Fruit fly (Drosophila melanogaster) whole organism, embryonic: ENCODE results near the gene fred.

Experiments used
- Antp ChIP-seq: fragments of 200-800 bp; sonication (Bioruptor generic); optimal IDR thresholded peaks from 3 replicates; lab custom pipeline; 2016; ENCODE audit warnings: missing biosample characterization, missing genetic modification characterization
- C15 ChIP-seq: fragments of 200-800 bp; sonication (Bioruptor generic); IDR thresholded peaks from 3 replicates; pipeline ENCODE4 v1.3.6; 2022; ENCODE audit warnings: missing biosample characterization, missing genetic modification characterization
- CG10654 ChIP-seq: fragments of 200-800 bp; sonication (Bioruptor generic); optimal IDR thresholded peaks from 2 replicates; lab custom pipeline; 2016; ENCODE audit warnings: missing biosample characterization, missing genetic modification characterization
- CG10959 ChIP-seq: fragments of 200-800 bp; sonication (Bioruptor generic); IDR thresholded peaks from 2 replicates; pipeline ENCODE4 v1.3.6; 2022; ENCODE audit warnings: missing biosample characterization, missing genetic modification characterization
- CG14441 ChIP-seq: fragments of 200-800 bp; sonication (Bioruptor generic); IDR thresholded peaks from 2 replicates; pipeline ENCODE4 v1.3.6; 2022; ENCODE audit warnings: missing biosample characterization, missing genetic modification characterization
- CG17328 ChIP-seq: fragments of 200-800 bp; sonication (Bioruptor generic); IDR thresholded peaks from 2 replicates; pipeline ENCODE4 v1.3.6; 2022; ENCODE audit warnings: missing biosample characterization, missing genetic modification characterization
- CG17361 ChIP-seq: fragments of 200-800 bp; sonication (Bioruptor generic); IDR thresholded peaks from 3 replicates; pipeline ENCODE4 v1.3.6; 2022; ENCODE audit warnings: missing biosample characterization, missing genetic modification characterization
- CG2678 ChIP-seq: fragments of 200-800 bp; sonication (Bioruptor generic); optimal IDR thresholded peaks from 3 replicates; lab custom pipeline; 2019; ENCODE audit warnings: missing biosample characterization, mild to moderate bottlenecking, missing genetic modification characterization, moderate library complexity
- CG34376 ChIP-seq: fragments of 200-800 bp; sonication (Bioruptor generic); optimal IDR thresholded peaks from 2 replicates; lab custom pipeline; 2018; ENCODE audit warnings: missing biosample characterization, mild to moderate bottlenecking, missing genetic modification characterization
- CG34422 ChIP-seq: fragments of 200-800 bp; sonication (Bioruptor generic); IDR thresholded peaks from 3 replicates; pipeline ENCODE4 v1.3.6; 2022; ENCODE audit warnings: missing biosample characterization, missing genetic modification characterization
- CG4360 ChIP-seq: fragments of 200-800 bp; sonication (Bioruptor generic); IDR thresholded peaks from 2 replicates; pipeline ENCODE4 v1.3.6; 2022; ENCODE audit warnings: missing biosample characterization, missing genetic modification characterization
- CG5953 ChIP-seq: fragments of 200-800 bp; sonication (Bioruptor generic); IDR thresholded peaks from 2 replicates; pipeline ENCODE4 v1.3.6; 2022; ENCODE audit warnings: missing biosample characterization, missing genetic modification characterization
- CG7372 ChIP-seq: fragments of 200-800 bp; sonication (Bioruptor generic); IDR thresholded peaks from 2 replicates; pipeline ENCODE4 v1.3.6; 2022; ENCODE audit warnings: missing biosample characterization, missing genetic modification characterization
- Camta ChIP-seq: fragments of 200-800 bp; sonication (Bioruptor generic); optimal IDR thresholded peaks from 2 replicates; lab custom pipeline; 2016; ENCODE audit warnings: missing biosample characterization, missing genetic modification characterization
- Ets65A ChIP-seq: fragments of 200-800 bp; sonication (Bioruptor generic); peaks from one replicate; lab custom pipeline; 2016; ENCODE audit warnings: missing biosample characterization, missing genetic modification characterization
- Ets97D ChIP-seq: fragments of 200-800 bp; sonication (Bioruptor generic); optimal IDR thresholded peaks from 3 replicates; lab custom pipeline; 2016; ENCODE audit warnings: missing biosample characterization, missing genetic modification characterization
- Fer2 ChIP-seq: fragments of 200-800 bp; sonication (Bioruptor generic); optimal IDR thresholded peaks from 2 replicates; lab custom pipeline; 2018; ENCODE audit warnings: missing biosample characterization, mild to moderate bottlenecking, missing genetic modification characterization, moderate library complexity
- Hey ChIP-seq: fragments of 200-800 bp; sonication (Bioruptor generic); optimal IDR thresholded peaks from 3 replicates; lab custom pipeline; 2018; ENCODE audit warnings: missing biosample characterization, mild to moderate bottlenecking, missing genetic modification characterization
- Myb ChIP-seq: fragments of 200-800 bp; sonication (Bioruptor generic); optimal IDR thresholded peaks from 2 replicates; lab custom pipeline; 2016; ENCODE audit warnings: missing biosample characterization, missing genetic modification characterization
- Nf-YB ChIP-seq: fragments of 200-800 bp; sonication (Bioruptor generic); optimal IDR thresholded peaks from 3 replicates; lab custom pipeline; 2019; ENCODE audit warnings: missing biosample characterization, mild to moderate bottlenecking, missing genetic modification characterization, moderate library complexity
- NfI ChIP-seq: fragments of 200-800 bp; sonication (Bioruptor generic); optimal IDR thresholded peaks from 3 replicates; lab custom pipeline; 2018; ENCODE audit warnings: missing biosample characterization, mild to moderate bottlenecking, missing genetic modification characterization, moderate library complexity
- Opbp ChIP-seq: fragments of 200-800 bp; sonication (Bioruptor generic); IDR thresholded peaks from 3 replicates; pipeline ENCODE4 v1.3.6; 2022; ENCODE audit warnings: missing biosample characterization, missing genetic modification characterization; ENCODE audit not compliant: partially characterized antibody
- PHDP ChIP-seq: fragments of 200-800 bp; sonication (Bioruptor generic); optimal IDR thresholded peaks from 3 replicates; lab custom pipeline; 2018; ENCODE audit warnings: missing biosample characterization, mild to moderate bottlenecking, missing genetic modification characterization, moderate library complexity
- Sin3A ChIP-seq: fragments of >200 bp; optimal IDR thresholded peaks from 2 replicates; lab custom pipeline; 2018
- Ssrp ChIP-seq: fragments of 200-800 bp; sonication (Bioruptor generic); optimal IDR thresholded peaks from 2 replicates; lab custom pipeline; 2018; ENCODE audit warnings: missing biosample characterization, mild to moderate bottlenecking, missing genetic modification characterization, moderate library complexity
- Usf ChIP-seq: fragments of 200-800 bp; sonication (Bioruptor generic); optimal IDR thresholded peaks from 2 replicates; lab custom pipeline; 2017; ENCODE audit warnings: missing genotype, missing biosample characterization, missing genetic modification characterization
- ac ChIP-seq: fragments of 200-800 bp; sonication (Bioruptor generic); optimal IDR thresholded peaks from 3 replicates; lab custom pipeline; 2017; ENCODE audit warnings: missing biosample characterization, mild to moderate bottlenecking, missing genetic modification characterization
- ash1 ChIP-seq: fragments of 200-800 bp; sonication (Bioruptor generic); optimal IDR thresholded peaks from 2 replicates; lab custom pipeline; 2018; ENCODE audit warnings: missing biosample characterization, mild to moderate bottlenecking, missing genetic modification characterization
- btn ChIP-seq: fragments of 200-800 bp; sonication (Bioruptor generic); optimal IDR thresholded peaks from 2 replicates; lab custom pipeline; 2016; ENCODE audit warnings: missing biosample characterization, missing genetic modification characterization
- cad ChIP-seq: fragments of >200 bp; optimal IDR thresholded peaks from 2 replicates; lab custom pipeline; 2017; ENCODE audit warnings: missing biosample characterization, missing genetic modification characterization
- chm ChIP-seq: fragments of 200-800 bp; sonication (Bioruptor generic); IDR thresholded peaks from 2 replicates; pipeline ENCODE4 v1.3.6; 2022; ENCODE audit warnings: missing biosample characterization, missing genetic modification characterization
- croc ChIP-seq: fragments of 200-800 bp; sonication (Bioruptor generic); conservative IDR thresholded peaks from 3 replicates; pipeline ENCODE4 v1.3.6; 2022; ENCODE audit warnings: missing biosample characterization, missing genetic modification characterization
- crol ChIP-seq: fragments of 200-800 bp; sonication (Bioruptor generic); IDR thresholded peaks from 2 replicates; pipeline ENCODE4 v1.3.6; 2022; ENCODE audit warnings: missing biosample characterization, missing genetic modification characterization
- crp ChIP-seq, 2 experiments: fragments of 200-800 bp; sonication (Bioruptor generic); optimal IDR thresholded peaks; 2 replicates in 1 of 2; 3 replicates in 1 of 2; lab custom pipeline; 2017; ENCODE audit warnings: missing biosample characterization in 2 of 2, missing genetic modification characterization in 2 of 2, mild to moderate bottlenecking in 1 of 2, moderate library complexity in 1 of 2
- dan ChIP-seq: fragments of 200-800 bp; sonication (Bioruptor generic); IDR thresholded peaks from 2 replicates; pipeline ENCODE4 v1.3.6; 2022; ENCODE audit warnings: missing biosample characterization, missing genetic modification characterization
- ewg ChIP-seq: fragments of 200-800 bp; sonication (Bioruptor generic); optimal IDR thresholded peaks from 3 replicates; lab custom pipeline; 2017; ENCODE audit warnings: mild to moderate bottlenecking, missing biosample characterization, missing genetic modification reagents, missing genetic modification characterization
- exex ChIP-seq: fragments of 200-800 bp; sonication (Bioruptor generic); optimal IDR thresholded peaks from 4 replicates; lab custom pipeline; 2018; ENCODE audit warnings: missing biosample characterization, mild to moderate bottlenecking, missing genetic modification characterization, moderate library complexity
- fd96Cb ChIP-seq: fragments of 200-800 bp; sonication (Bioruptor generic); optimal IDR thresholded peaks from 2 replicates; lab custom pipeline; 2018; ENCODE audit warnings: missing biosample characterization, mild to moderate bottlenecking, missing genetic modification characterization, moderate library complexity
- ftz-f1 ChIP-seq: fragments of 200-800 bp; sonication (Bioruptor generic); optimal IDR thresholded peaks from 2 replicates; lab custom pipeline; 2016; ENCODE audit warnings: missing biosample characterization, missing genetic modification characterization
- gce ChIP-seq: fragments of 200-800 bp; sonication (Bioruptor generic); IDR thresholded peaks from 3 replicates; pipeline ENCODE4 v1.3.6; 2022; ENCODE audit warnings: missing biosample characterization, missing genetic modification characterization
- her ChIP-seq: fragments of 200-800 bp; sonication (Bioruptor generic); optimal IDR thresholded peaks from 2 replicates; lab custom pipeline; 2016; ENCODE audit warnings: missing biosample characterization, missing genetic modification characterization
- mam ChIP-seq: fragments of 200-800 bp; sonication (Bioruptor generic); optimal IDR thresholded peaks from 3 replicates; lab custom pipeline; 2016; ENCODE audit warnings: missing biosample characterization, missing genetic modification characterization
- run ChIP-seq: fragments of 200-800 bp; sonication (Bioruptor generic); optimal IDR thresholded peaks from 3 replicates; lab custom pipeline; 2018; ENCODE audit warnings: missing biosample characterization, mild to moderate bottlenecking, missing genetic modification characterization
- sc ChIP-seq, 3 experiments: fragments of >200 bp in 2 of 3; fragments of 200-800 bp in 1 of 3; sonication (Bioruptor generic) in 1 of 3; optimal IDR thresholded peaks; 2 replicates in 2 of 3; 3 replicates in 1 of 3; lab custom pipeline; 2017; ENCODE audit warnings: mild to moderate bottlenecking in 1 of 3, missing biosample characterization in 1 of 3, missing genetic modification characterization in 1 of 3, missing genetic modification reagents in 1 of 3
- sens ChIP-seq: fragments of 200-800 bp; sonication (Bioruptor generic); peaks from one replicate; lab custom pipeline; 2016; ENCODE audit warnings: missing biosample characterization, missing genetic modification characterization
- shn ChIP-seq: fragments of 200-800 bp; sonication (Bioruptor generic); optimal IDR thresholded peaks from 3 replicates; lab custom pipeline; 2016; ENCODE audit warnings: missing biosample characterization, missing genetic modification characterization
- sob ChIP-seq: fragments of 200-800 bp; sonication (Bioruptor generic); IDR thresholded peaks from 2 replicates; pipeline ENCODE4 v1.3.6; 2022; ENCODE audit warnings: missing biosample characterization, missing genetic modification characterization
- sug ChIP-seq: fragments of 200-800 bp; optimal IDR thresholded peaks from 2 replicates; lab custom pipeline; 2019; ENCODE audit warnings: missing biosample characterization, mild to moderate bottlenecking, missing genetic modification characterization, moderate library complexity
- trem ChIP-seq: fragments of 200-800 bp; optimal IDR thresholded peaks from 3 replicates; lab custom pipeline; 2019; ENCODE audit warnings: missing biosample characterization, mild to moderate bottlenecking, missing genetic modification characterization, moderate library complexity
- vfl ChIP-seq: fragments of 200-800 bp; sonication (Bioruptor generic); optimal IDR thresholded peaks from 2 replicates; lab custom pipeline; 2016; ENCODE audit warnings: missing biosample characterization, missing genetic modification characterization
- vnd ChIP-seq: fragments of 200-800 bp; sonication (Bioruptor generic); IDR thresholded peaks from 3 replicates; pipeline ENCODE4 v1.3.6; 2022; ENCODE audit warnings: missing biosample characterization, missing genetic modification characterization; ENCODE audit not compliant: partially characterized antibody
- zfh2 ChIP-seq: fragments of 200-800 bp; sonication (Bioruptor generic); optimal IDR thresholded peaks from 2 replicates; lab custom pipeline; 2016; ENCODE audit warnings: missing biosample characterization, missing genetic modification characterization

Gene fred

DNA sequence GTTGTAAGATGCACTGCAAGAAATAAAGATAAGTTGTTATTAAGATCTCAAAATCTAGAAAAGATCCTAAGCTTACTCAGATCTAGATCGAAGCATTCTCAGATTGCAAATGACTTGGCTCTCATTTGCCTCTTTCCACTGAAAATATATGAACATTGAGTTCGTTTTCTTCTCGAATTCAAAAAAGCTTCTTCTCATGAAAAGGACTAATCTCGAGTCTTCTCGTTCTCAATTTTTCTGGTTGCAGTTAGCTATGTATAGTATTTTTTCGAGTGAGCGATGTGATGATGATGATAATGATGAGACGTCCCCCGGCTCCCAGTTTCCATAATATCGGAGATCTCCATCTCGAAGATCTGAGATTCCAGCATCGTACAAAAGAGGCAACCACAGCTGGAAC lies 135.1 kb downstream of the fred start (continued):
- TF ChIP-seq CG17328 (peak; percentile 52), Ets97D (GFP tag; lab: Kevin White, UChicago) (no peak), btn (no peak), exex (no peak), CG5953 (GFP tag; lab: Robert Waterston, UW) (0 out of 2 replicates have a peak, but pooled peaks have one; percentile 38), ewg (GFP tag; lab: Kevin White, UChicago) (peak; percentile 8), CG10959 (GFP tag; lab: Robert Waterston, UW) (no peak), CG17361 (peak; percentile 72), Camta (peak; percentile 27), ftz-f1 (GFP tag; lab: Kevin White, UChicago) (no peak), CG7372 (GFP tag; lab: Robert Waterston, UW) (no peak), trem (tag; lab: Kevin White, UChicago) (peak; percentile 17), CG34422 (GFP tag; lab: Robert Waterston, UW) (no peak), Antp (GFP tag; lab: Kevin White, UChicago) (peak; percentile 21), Opbp (no peak), CG10654 (GFP tag; lab: Kevin White, UChicago) (no peak), CG4360 (GFP tag; lab: Robert Waterston, UW) (0 out of 2 replicates have a peak, but pooled peaks have one; percentile 10), Fer2 (tag; lab: Kevin White, UChicago) (no peak), Myb (GFP tag; lab: Kevin White, UChicago) (no peak), sug (tag; lab: Kevin White, UChicago) (no peak), CG34376 (GFP tag; lab: Kevin White, UChicago) (no peak), mam (GFP tag; lab: Kevin White, UChicago) (no peak), sens (GFP tag; lab: Kevin White, UChicago) (peak; percentile 64), Hey (tag; lab: Kevin White, UChicago) (no peak), ac (GFP tag; lab: Kevin White, UChicago) (peak; percentile 27), NfI (GFP tag; lab: Kevin White, UChicago) (peak; percentile 15), run (no peak), chm (GFP tag; lab: Robert Waterston, UW) (no peak), ash1 (no peak), CG14441 (GFP tag; lab: Robert Waterston, UW) (no peak), dan (no peak), shn (GFP tag; lab: Kevin White, UChicago) (peak; percentile 13), PHDP (tag; lab: Kevin White, UChicago) (no peak), Usf (GFP tag; lab: Kevin White, UChicago) (no peak), crp (GFP tag; optimal IDR thresholded peaks at IDR 0.05; lab: Kevin White, UChicago) (no peak), zfh2 (no peak), Ssrp (tag; lab: Kevin White, UChicago) (peak; percentile 46), C15 (GFP tag; lab: Robert Waterston, UW) (no peak), fd96Cb (peak; percentile 50), vfl (GFP tag; lab: Kevin White, UChicago) (no peak), Ets65A (GFP tag; lab: Kevin White, UChicago) (no peak), her (GFP tag; lab: Kevin White, UChicago) (no peak), crol (GFP tag; lab: Robert Waterston, UW) (no peak), cad (no peak), sc (optimal IDR thresholded peaks at IDR 0.05; lab: Kevin White, UChicago) (no peak), sc (GFP tag; optimal IDR thresholded peaks at IDR 0.05; lab: Kevin White, UChicago) (peak; percentile 47), Sin3A (lab: Kevin White, UChicago) (no peak), gce (no peak), sob (GFP tag; lab: Robert Waterston, UW) (no peak), croc (peak; percentile 52; the same call in 1 of the 3 replicates), Nf-YB (GFP tag; lab: Kevin White, UChicago) (no peak), CG2678 (peak; percentile 62), vnd (GFP tag; lab: Robert Waterston, UW) (no peak)
